Fruit fly (Drosophila melanogaster) whole organism, adult: ENCODE data around the gene grass.

Experiments
- CG11617 ChIP-seq: fragments of 200-800 bp; sonication (Bioruptor generic); optimal IDR thresholded peaks from 2 replicates; lab custom pipeline; 2017; ENCODE audit warnings: mild to moderate bottlenecking, missing biosample characterization, missing genetic modification reagents, missing genetic modification characterization
- CG12768 ChIP-seq: fragments of 200-800 bp; sonication (Bioruptor generic); optimal IDR thresholded peaks from 2 replicates; lab custom pipeline; 2017; ENCODE audit warnings: missing biosample characterization, missing genetic modification characterization, mild to moderate bottlenecking, moderate library complexity, missing genetic modification reagents
- CG14711 ChIP-seq: fragments of 200-800 bp; sonication (Bioruptor generic); optimal IDR thresholded peaks from 2 replicates; lab custom pipeline; 2018; ENCODE audit warnings: missing biosample characterization, mild to moderate bottlenecking, missing genetic modification characterization, moderate library complexity
- CG5204 ChIP-seq: fragments of 200-800 bp; sonication (Bioruptor generic); optimal IDR thresholded peaks from 2 replicates; lab custom pipeline; 2016; ENCODE audit warnings: missing biosample characterization, missing genetic modification characterization
- CG7045 ChIP-seq: fragments of 200-800 bp; sonication (Bioruptor generic); optimal IDR thresholded peaks from 2 replicates; lab custom pipeline; 2017; ENCODE audit warnings: missing biosample characterization, mild to moderate bottlenecking, missing genetic modification characterization
- CG7101 ChIP-seq: fragments of 200-800 bp; sonication (Bioruptor generic); optimal IDR thresholded peaks from 2 replicates; lab custom pipeline; 2018; ENCODE audit warnings: missing biosample characterization, mild to moderate bottlenecking, missing genetic modification characterization, moderate library complexity
- Clk ChIP-seq: fragments of 200-800 bp; sonication (Bioruptor generic); optimal IDR thresholded peaks from 2 replicates; lab custom pipeline; 2017; ENCODE audit warnings: missing biosample characterization, missing genetic modification characterization
- Mnt ChIP-seq: fragments of 200-800 bp; sonication (Bioruptor generic); optimal IDR thresholded peaks from 2 replicates; lab custom pipeline; 2016; ENCODE audit warnings: missing biosample characterization, mild to moderate bottlenecking, missing genetic modification characterization
- bab1 ChIP-seq: fragments of 200-800 bp; sonication (Bioruptor generic); optimal IDR thresholded peaks from 3 replicates; lab custom pipeline; 2019; ENCODE audit warnings: missing biosample characterization, mild to moderate bottlenecking, missing genetic modification characterization, moderate library complexity
- cic ChIP-seq: fragments of 200-800 bp; sonication (Bioruptor generic); optimal IDR thresholded peaks from 2 replicates; lab custom pipeline; 2017; ENCODE audit warnings: missing biosample characterization, mild to moderate bottlenecking, missing genetic modification characterization, moderate library complexity
- cnc ChIP-seq, 2 experiments: fragments of >200 bp; optimal IDR thresholded peaks; 2 replicates each; lab custom pipeline; 2017
- kay ChIP-seq: fragments of 200-800 bp; sonication (Bioruptor generic); peaks from one replicate; lab custom pipeline; 2016; ENCODE audit warnings: missing biosample characterization, missing genetic modification characterization, borderline replicate concordance
- ovo ChIP-seq: fragments of 200-800 bp; sonication (Bioruptor generic); optimal IDR thresholded peaks from 2 replicates; lab custom pipeline; 2016; ENCODE audit warnings: missing biosample characterization, missing genetic modification characterization
- tj ChIP-seq: fragments of 200-800 bp; sonication (Bioruptor generic); optimal IDR thresholded peaks from 3 replicates; lab custom pipeline; 2017; ENCODE audit warnings: missing biosample characterization, mild to moderate bottlenecking, missing genetic modification characterization, moderate library complexity

DNA sequence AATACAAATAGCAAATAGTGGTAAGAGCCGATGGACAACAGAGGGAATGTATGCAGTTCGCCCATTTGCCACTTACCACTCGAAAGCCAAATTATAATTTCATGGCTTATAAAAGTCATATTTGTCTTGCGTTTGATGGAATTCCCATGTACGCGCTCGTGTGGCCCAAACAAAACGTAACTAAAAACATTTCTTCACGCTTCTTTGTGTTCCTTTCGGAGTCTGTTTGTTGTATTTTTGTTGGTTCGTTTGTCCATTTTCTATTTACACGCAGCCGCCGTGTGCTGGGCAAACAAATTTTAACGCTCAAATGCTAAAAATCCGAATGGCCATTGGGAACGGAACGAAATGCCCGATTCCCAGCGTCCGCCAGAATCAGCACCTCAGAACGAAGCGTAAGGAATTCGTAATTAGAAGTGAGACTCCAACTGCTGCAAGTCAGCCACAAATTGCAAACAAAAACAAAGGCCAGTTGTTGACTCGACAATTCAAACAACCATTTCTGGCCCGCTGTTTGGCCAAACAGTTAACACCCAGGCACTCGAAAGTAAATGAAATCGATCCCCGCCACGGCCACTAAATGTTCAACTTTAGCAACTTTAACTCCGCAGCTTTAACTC lies 51.1 kb downstream of the grass start:
- TF ChIP-seq Mnt (GFP tag; lab: Kevin White, UChicago) (no peak), ovo (GFP tag; lab: Kevin White, UChicago) (no peak), kay (no peak), CG11617 (GFP tag; lab: Kevin White, UChicago) (no peak), CG12768 (GFP tag; lab: Kevin White, UChicago) (no peak), CG7045 (GFP tag; lab: Kevin White, UChicago) (no peak), CG5204 (GFP tag; lab: Kevin White, UChicago) (no peak), cnc (optimal IDR thresholded peaks at IDR 0.05; lab: Kevin White, UChicago) (no peak), tj (GFP tag; lab: Kevin White, UChicago) (no peak), Clk (no peak), cic (GFP tag; lab: Kevin White, UChicago) (no peak), CG7101 (tag; lab: Kevin White, UChicago) (no peak), CG14711 (no peak), bab1 (GFP tag; lab: Kevin White, UChicago) (no peak)
